Fruit fly (Drosophila melanogaster): Measurements from ENCODE around the gene knk.

Gene knk

dm6 chr3R:10109938-10110337 lies 15.5 kb downstream of the knk start, which contains the start of gene Fmr1 (continued):
- peak; percentile 37; the same call in 1 of the 3 replicates for TF ChIP-seq Dbx (GFP tag; IDR thresholded peaks at IDR 0.05)
- TF ChIP-seq CG6654 (GFP tag; optimal IDR thresholded peaks at IDR 0.05): no peak
- peak; percentile 37 for TF ChIP-seq Oli (tag; optimal IDR thresholded peaks at IDR 0.05)
- no peak for TF ChIP-seq CG8359 (GFP tag; optimal IDR thresholded peaks at IDR 0.05; ENCODE audit: borderline replicate concordance)
- peak; percentile 44 to 55 for TF ChIP-seq Pdp1 (GFP tag; optimal IDR thresholded peaks at IDR 0.05)
- TF ChIP-seq Aef1 (GFP tag; IDR thresholded peaks at IDR 0.05): peak; percentile 55
- TF ChIP-seq CG9727 (GFP tag; optimal IDR thresholded peaks at IDR 0.05): peak; percentile 17
- TF ChIP-seq mirr (GFP tag; optimal IDR thresholded peaks at IDR 0.05): peak; percentile 46
- no peak for TF ChIP-seq unc-4 (GFP tag; IDR thresholded peaks at IDR 0.05; ENCODE audit: partially characterized antibody)
- peak; percentile 77 for TF ChIP-seq nmo (GFP tag; optimal IDR thresholded peaks at IDR 0.05)
- TF ChIP-seq p53 (GFP tag; optimal IDR thresholded peaks at IDR 0.05): peak; percentile 39
- 0 out of 2 replicates have a peak, but pooled peaks have one; percentile 28 for TF ChIP-seq klu (GFP tag; IDR thresholded peaks at IDR 0.05)
- no peak for TF ChIP-seq hb (GFP tag; IDR thresholded peaks at IDR 0.05; ENCODE audit: partially characterized antibody)
- no peak for TF ChIP-seq Blimp-1 (GFP tag; optimal IDR thresholded peaks at IDR 0.05)
- TF ChIP-seq dmrt11E (tag; optimal IDR thresholded peaks at IDR 0.05): peak; percentile 35
- no peak for TF ChIP-seq kah (GFP tag; optimal IDR thresholded peaks at IDR 0.05)
- TF ChIP-seq Awh (GFP tag; IDR thresholded peaks at IDR 0.05): no peak
- TF ChIP-seq bcd (GFP tag; optimal IDR thresholded peaks at IDR 0.05): peak; percentile 44
- TF ChIP-seq sqz (GFP tag; optimal IDR thresholded peaks at IDR 0.05): no peak
- peak; percentile 18 for TF ChIP-seq Chrac-16 (GFP tag; optimal IDR thresholded peaks at IDR 0.05)
- no peak for TF ChIP-seq vvl (GFP tag; IDR thresholded peaks at IDR 0.05)
- TF ChIP-seq CG7271 (tag; optimal IDR thresholded peaks at IDR 0.05): no peak
- TF ChIP-seq z (GFP tag; IDR thresholded peaks at IDR 0.05): no peak
- TF ChIP-seq Opbp (GFP tag; IDR thresholded peaks at IDR 0.05; ENCODE audit: partially characterized antibody): peak; percentile 15; the same call in 1 of the 3 replicates
- TF ChIP-seq gcm2 (GFP tag; optimal IDR thresholded peaks at IDR 0.05): no peak
- TF ChIP-seq C15 (GFP tag; IDR thresholded peaks at IDR 0.05): no peak
- no peak for TF ChIP-seq CG8765 (GFP tag; IDR thresholded peaks at IDR 0.05)
- no peak for TF ChIP-seq CG18599 (GFP tag; optimal IDR thresholded peaks at IDR 0.05)
- TF ChIP-seq Fer2 (tag; optimal IDR thresholded peaks at IDR 0.05): peak; percentile 33
- peak; percentile 71 for TF ChIP-seq D (optimal IDR thresholded peaks at IDR 0.05)
- TF ChIP-seq D (GFP tag; optimal IDR thresholded peaks at IDR 0.05): no peak
- no peak for TF ChIP-seq CG1529 (GFP tag; optimal IDR thresholded peaks at IDR 0.05)
- no peak for TF ChIP-seq Dip2 (GFP tag; IDR thresholded peaks at IDR 0.05)
- peak; percentile 95 for TF ChIP-seq Med (GFP tag)
- TF ChIP-seq her (GFP tag; optimal IDR thresholded peaks at IDR 0.05): no peak
- no peak for TF ChIP-seq pan (optimal IDR thresholded peaks at IDR 0.05)
- peak in 1 of 2 experiments; percentile 58 for TF ChIP-seq pan (GFP tag; optimal IDR thresholded peaks at IDR 0.05 in 1 of 2, IDR thresholded peaks at IDR 0.05 in 1 of 2)
- no peak for TF ChIP-seq CG34224 (GFP tag; IDR thresholded peaks at IDR 0.05; ENCODE audit: partially characterized antibody)
- TF ChIP-seq Asciz (GFP tag; optimal IDR thresholded peaks at IDR 0.05): no peak
- TF ChIP-seq CG9215 (GFP tag; IDR thresholded peaks at IDR 0.05): no peak; the same call in 1 of the 2 replicates
- no peak for TF ChIP-seq CG10366 (GFP tag; IDR thresholded peaks at IDR 0.05)
- TF ChIP-seq chif (GFP tag; optimal IDR thresholded peaks at IDR 0.05): peak in 1 of 2 experiments; percentile 64
- TF ChIP-seq CG4617 (GFP tag; optimal IDR thresholded peaks at IDR 0.05; ENCODE audit: borderline replicate concordance): peak; percentile 63
- TF ChIP-seq CoRest (tag; optimal IDR thresholded peaks at IDR 0.05): peak; percentile 68
- no peak for TF ChIP-seq tna (GFP tag; IDR thresholded peaks at IDR 0.05; ENCODE audit: partially characterized antibody)
- TF ChIP-seq GATAe (GFP tag; conservative IDR thresholded peaks at IDR 0.05): no peak
- TF ChIP-seq CG17912 (GFP tag; optimal IDR thresholded peaks at IDR 0.05): no peak
- TF ChIP-seq Gug (GFP tag; IDR thresholded peaks at IDR 0.05): peak; percentile 69; the same call in 3 of the 4 replicates
- no peak for TF ChIP-seq zen2 (GFP tag; IDR thresholded peaks at IDR 0.05; ENCODE audit: partially characterized antibody)
- no peak for TF ChIP-seq cad (GFP tag; optimal IDR thresholded peaks at IDR 0.05)
- TF ChIP-seq fru (optimal IDR thresholded peaks at IDR 0.05): no peak

Measured in whole organism, embryonic.